Worm (Caenorhabditis elegans): ENCODE data around the gene igeg-2.

The igeg-2 gene

ce11 chrX:11480990-11481824 lies 34.8 kb upstream of the igeg-2 start (continued):
- TF ChIP-seq nhr-237 (tag; optimal IDR thresholded peaks at IDR 0.05), result no peak
- no peak for TF ChIP-seq nhr-102 (tag; optimal IDR thresholded peaks at IDR 0.05)
- TF ChIP-seq hif-1 (tag; optimal IDR thresholded peaks at IDR 0.05), result no peak
- peak; percentile 91 for TF ChIP-seq aha-1 (tag)
- no peak for TF ChIP-seq duxl-1 (tag; optimal IDR thresholded peaks at IDR 0.05; ENCODE audit: poor library complexity)

- TF ChIP-seq dve-1 (tag; optimal IDR thresholded peaks at IDR 0.05; ENCODE audit: insufficient read depth), result no peak
- peak in 1 of 2 experiments; percentile 50 for TF ChIP-seq unc-62 (GFP tag; optimal IDR thresholded peaks at IDR 0.05 in 1 of 2)
- TF ChIP-seq unc-62 (tag; optimal IDR thresholded peaks at IDR 0.05), result no peak
- no peak for TF ChIP-seq daf-8 (GFP tag; IDR thresholded peaks at IDR 0.05)
- TF ChIP-seq saeg-2 (GFP tag; IDR thresholded peaks at IDR 0.05), result no peak
- TF ChIP-seq mxl-3 (GFP tag; optimal IDR thresholded peaks at IDR 0.05), result no peak
- TF ChIP-seq tag-97 (GFP tag; IDR thresholded peaks at IDR 0.05), result no peak
- no peak for TF ChIP-seq mdl-1 (tag; optimal IDR thresholded peaks at IDR 0.05)
- no peak for TF ChIP-seq ceh-62 (tag; optimal IDR thresholded peaks at IDR 0.05)
- no peak for TF ChIP-seq dmd-9 (GFP tag; IDR thresholded peaks at IDR 0.05)
- TF ChIP-seq lin-39 (tag; optimal IDR thresholded peaks at IDR 0.05), result no peak
- TF ChIP-seq ces-1 (GFP tag; optimal IDR thresholded peaks at IDR 0.05), result no peak
- no peak for TF ChIP-seq skn-1 (tag; optimal IDR thresholded peaks at IDR 0.05)
- no peak for TF ChIP-seq lin-38 (GFP tag; IDR thresholded peaks at IDR 0.05)
- TF ChIP-seq lin-29 (GFP tag; IDR thresholded peaks at IDR 0.05), result no peak
- no peak for TF ChIP-seq unc-39 (tag; optimal IDR thresholded peaks at IDR 0.05)
- no peak for TF ChIP-seq F37D6.2 (tag; optimal IDR thresholded peaks at IDR 0.05)
- TF ChIP-seq ceh-20 (GFP tag; IDR thresholded peaks at IDR 0.05), result no peak
- TF ChIP-seq unc-130 (GFP tag; optimal IDR thresholded peaks at IDR 0.05), result no peak
- no peak for TF ChIP-seq snpc-4 (tag; optimal IDR thresholded peaks at IDR 0.05)
- no peak for TF ChIP-seq ama-1 (optimal IDR thresholded peaks at IDR 0.05)
- no peak for TF ChIP-seq nhr-42 (GFP tag; IDR thresholded peaks at IDR 0.05)
- TF ChIP-seq zfp-2 (tag; optimal IDR thresholded peaks at IDR 0.05), result no peak
- peak; percentile 41 for TF ChIP-seq dmd-6 (GFP tag; IDR thresholded peaks at IDR 0.05)
- TF ChIP-seq attf-4 (tag; optimal IDR thresholded peaks at IDR 0.05), result no peak
- TF ChIP-seq nhr-25 (tag; optimal IDR thresholded peaks at IDR 0.05; ENCODE audit: borderline replicate concordance, insufficient read depth), result no peak
- peak; percentile 58 for TF ChIP-seq hlh-30 (tag; optimal IDR thresholded peaks at IDR 0.05; ENCODE audit: insufficient read depth)
- no peak for TF ChIP-seq lim-7 (GFP tag; IDR thresholded peaks at IDR 0.05)
- no peak for TF ChIP-seq jun-1 (tag; optimal IDR thresholded peaks at IDR 0.05)
- TF ChIP-seq egl-43 (GFP tag; IDR thresholded peaks at IDR 0.05), result no peak
- no peak for TF ChIP-seq daf-16 (GFP tag; optimal IDR thresholded peaks at IDR 0.05)
- no peak for TF ChIP-seq daf-16 (tag; optimal IDR thresholded peaks at IDR 0.05)
- TF ChIP-seq F44E2.7 (GFP tag; IDR thresholded peaks at IDR 0.05), result no peak
- TF ChIP-seq vab-7 (GFP tag; IDR thresholded peaks at IDR 0.05), result no peak
- TF ChIP-seq ZK337.2 (GFP tag; IDR thresholded peaks at IDR 0.05), result no peak
- peak; percentile 27 for TF ChIP-seq hlh-11 (tag; optimal IDR thresholded peaks at IDR 0.05)
- TF ChIP-seq spr-1 (tag; optimal IDR thresholded peaks at IDR 0.05), result no peak
- TF ChIP-seq mes-2 (tag; optimal IDR thresholded peaks at IDR 0.05; ENCODE audit: poor library complexity, severe bottlenecking), result peak; percentile 2
- no peak for TF ChIP-seq ceh-82 (tag; optimal IDR thresholded peaks at IDR 0.05)
- TF ChIP-seq daf-12 (tag; optimal IDR thresholded peaks at IDR 0.05), result no peak
- no peak for TF ChIP-seq lin-1 (GFP tag; IDR thresholded peaks at IDR 0.05)
- TF ChIP-seq R02D3.7 (tag; optimal IDR thresholded peaks at IDR 0.05), result no peak
These were observed 33.6 kb upstream of the igeg-2 start for ce11 chrX:11480032-11480431.

Data from whole organism, L4 larva.